Worm (Caenorhabditis elegans): Measurements from ENCODE around the gene fbxc-48.

- TF ChIP-seq him-1 (tag; optimal IDR thresholded peaks at IDR 0.05), result no peak
- TF ChIP-seq dao-5 (tag; optimal IDR thresholded peaks at IDR 0.05), result no peak
- no peak for TF ChIP-seq W03F9.2 (tag; optimal IDR thresholded peaks at IDR 0.05)
Observed at ce11 chrII:721931-722330, 18.8 kb downstream of the fbxc-48 start.

All from whole organism, L4/young adult.